Worm (Caenorhabditis elegans) whole organism, dauer: ENCODE measurements around the gene pepm-1.

Experiments
- unc-62 ChIP-seq: sonication (generic microtip); optimal IDR thresholded peaks from 2 replicates; lab custom pipeline; 2017; ENCODE audit warnings: missing biosample characterization, missing genetic modification reagents, missing genetic modification characterization

Gene pepm-1

ce11 chrV:14347234-14347826 lies 18.4 kb downstream of the pepm-1 start, which contains the start of gene cept-2:
TSS of gene cept-2 (plus strand) at chrV:14347766.
- no peak for TF ChIP-seq unc-62

DNA sequence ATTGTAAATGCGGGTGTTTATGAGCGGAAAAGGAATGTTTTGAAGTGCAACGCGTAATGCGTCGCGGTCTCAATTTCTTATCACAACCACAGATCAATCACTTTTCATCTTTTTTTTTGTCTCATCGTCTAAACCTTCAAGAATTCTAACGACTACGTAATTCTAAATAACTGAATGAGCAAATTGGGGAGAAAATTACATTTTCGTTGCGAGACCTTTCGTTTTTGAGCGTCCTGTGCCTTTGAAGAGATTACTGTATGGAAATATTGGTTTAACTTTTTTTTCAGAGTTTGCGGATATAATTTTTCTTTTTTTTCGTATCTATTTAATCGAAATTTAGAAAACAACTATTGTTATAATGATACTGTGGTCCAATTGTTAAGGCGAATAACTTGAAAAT lies 21.6 kb downstream of the pepm-1 start:
- no peak for TF ChIP-seq unc-62

DNA sequence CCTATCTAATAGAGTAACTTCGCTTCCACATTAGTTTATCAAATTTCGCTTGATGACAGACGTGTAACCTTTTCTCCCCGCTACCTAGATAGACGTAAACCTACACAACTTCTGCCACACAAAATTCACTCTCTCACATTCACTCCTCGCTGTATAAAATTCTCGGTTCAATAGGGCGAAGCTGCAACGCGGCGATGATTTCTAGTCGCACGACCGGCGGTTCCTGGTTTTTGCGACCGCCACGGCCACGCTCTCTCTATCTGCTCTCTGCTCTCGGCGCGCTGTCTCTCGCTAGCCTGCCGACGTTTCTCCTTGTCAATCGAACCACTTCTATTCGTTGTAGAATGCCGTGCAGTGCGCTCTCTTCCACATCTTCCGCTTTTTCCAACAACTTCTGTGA lies 22.0 kb downstream of the pepm-1 start:
- TF ChIP-seq unc-62 = no peak

- TF ChIP-seq unc-62 = no peak
These were observed 22.7 kb downstream of the pepm-1 start, which contains the start of gene vha-13 for ce11 chrV:14351629-14352028. TSS of gene vha-13 (plus strand) at chrV:14351709.

- no peak for TF ChIP-seq unc-62
These were observed 23.1 kb downstream of the pepm-1 start for ce11 chrV:14352032-14352431.

DNA sequence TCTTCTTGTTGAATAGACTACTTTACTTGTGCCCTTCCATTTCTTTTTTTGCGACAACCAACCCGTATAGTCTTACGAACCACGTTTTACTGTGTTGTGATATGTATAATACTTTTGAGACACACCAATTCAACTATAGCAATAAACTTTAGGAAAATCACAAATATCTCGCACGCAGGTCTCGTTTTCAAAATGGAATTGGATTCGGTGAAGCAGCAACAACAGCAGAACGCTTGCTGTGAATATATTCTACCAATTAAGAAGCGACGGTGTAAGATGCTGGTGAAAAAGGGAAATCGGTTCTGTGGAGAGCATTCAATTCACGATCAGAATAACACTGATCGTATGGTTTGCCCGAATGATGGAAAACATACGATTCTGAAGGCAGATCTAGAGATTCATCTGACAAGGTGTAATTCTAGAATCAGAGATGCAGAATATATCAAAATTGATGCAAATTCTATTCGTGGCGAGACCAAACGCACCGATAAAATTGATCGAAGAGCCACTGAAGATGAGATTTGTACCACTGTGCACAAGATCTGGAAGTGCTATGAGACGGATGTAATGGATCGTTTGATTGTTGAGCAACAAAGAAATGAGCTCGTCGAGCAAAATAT lies 25.5 kb downstream of the pepm-1 start, which contains the start of gene Y49A3A.3:
Y49A3A.3 (plus strand) TSS at position 153 of the 620 bp plus-strand sequence.
- no peak for TF ChIP-seq unc-62

DNA sequence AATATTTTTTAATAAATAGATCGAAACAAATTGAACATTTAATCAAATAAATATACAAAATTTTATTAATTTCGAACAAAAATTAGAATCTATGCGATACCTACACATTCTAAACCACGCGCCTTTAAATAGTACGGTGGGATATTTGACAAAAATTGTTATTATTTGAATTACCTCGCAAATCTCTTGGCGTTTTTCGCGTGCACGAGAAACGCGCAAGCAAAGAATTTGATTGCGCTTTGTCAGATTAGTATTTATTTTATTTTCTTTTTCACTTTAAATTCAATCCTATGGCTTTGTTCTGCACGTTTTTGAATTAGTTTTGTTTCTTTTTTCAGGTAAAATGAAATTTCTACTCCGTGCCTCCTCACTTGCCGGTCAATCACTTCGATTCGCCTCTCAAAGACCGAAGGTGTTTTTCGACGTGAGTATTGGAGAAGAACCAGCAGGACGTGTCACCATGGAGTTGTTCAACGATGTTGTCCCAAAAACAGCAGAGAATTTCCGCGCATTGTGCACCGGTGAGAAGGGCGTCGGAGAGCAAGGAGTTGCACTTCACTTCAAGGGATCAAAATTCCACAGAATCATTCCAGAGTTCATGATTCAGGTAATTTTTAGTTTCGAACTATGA lies 26.9 kb downstream of the pepm-1 start, which contains the start of gene cyn-1:
cyn-1 (plus strand) TSS at position 339 of the 631 bp plus-strand sequence.
- no peak for TF ChIP-seq unc-62

ce11 chrV:14358577-14358976 lies 29.7 kb downstream of the pepm-1 start, which contains the start of gene Y49A3A.4:
TSS of gene Y49A3A.4 (minus strand) at chrV:14358890.
- no peak for TF ChIP-seq unc-62

DNA sequence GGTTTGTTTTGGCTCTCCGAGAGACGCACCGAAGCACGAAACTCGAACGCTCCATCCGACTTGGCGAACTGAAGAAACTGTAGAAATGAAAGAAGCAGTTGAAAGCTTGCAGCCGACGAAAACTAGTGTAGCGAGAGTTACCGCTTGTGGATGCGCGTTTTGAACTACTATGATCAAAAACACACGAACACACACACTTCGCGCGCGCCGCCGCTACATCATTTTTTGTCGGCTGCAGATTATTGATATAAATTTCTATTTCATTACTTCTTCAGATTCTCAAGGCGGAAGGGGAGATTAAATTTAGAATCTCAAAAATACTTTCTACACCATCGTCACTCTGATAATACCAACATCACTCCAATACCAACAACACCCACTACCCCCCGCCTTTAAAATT lies 33.1 kb downstream of the pepm-1 start:
- TF ChIP-seq unc-62 = no peak

DNA sequence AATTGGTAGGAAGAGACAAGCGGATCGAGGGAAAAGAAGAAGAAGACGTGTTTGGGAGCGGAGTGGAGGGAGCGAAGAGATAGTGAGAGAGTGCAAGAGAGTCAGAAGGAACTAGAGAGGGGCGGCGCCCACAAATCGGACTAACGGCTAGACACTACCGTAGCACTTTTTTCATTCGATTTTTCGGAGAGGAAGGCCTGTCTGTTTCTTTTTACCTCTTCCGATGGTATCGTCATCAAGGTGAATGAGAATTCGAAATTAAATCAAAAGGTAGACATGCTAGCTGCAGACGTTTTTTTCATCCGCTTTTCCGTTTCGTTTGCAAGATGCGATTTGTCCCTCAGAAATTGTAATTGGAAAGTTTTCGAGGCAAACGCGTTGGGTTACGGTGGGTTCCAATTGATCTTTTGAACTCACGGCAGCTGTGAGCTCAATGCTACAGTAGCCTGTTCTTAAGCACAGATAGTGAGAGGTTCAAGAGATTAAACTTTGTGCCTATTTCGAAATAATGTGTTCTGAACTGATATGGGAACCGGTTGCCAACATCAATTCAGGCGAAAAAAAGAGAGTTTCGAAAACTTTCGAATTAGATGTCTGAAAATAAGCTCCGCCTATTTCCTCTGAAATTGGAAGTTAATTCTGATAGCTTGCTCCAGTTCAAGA lies 35.8 kb downstream of the pepm-1 start:
- TF ChIP-seq unc-62 = no peak

DNA sequence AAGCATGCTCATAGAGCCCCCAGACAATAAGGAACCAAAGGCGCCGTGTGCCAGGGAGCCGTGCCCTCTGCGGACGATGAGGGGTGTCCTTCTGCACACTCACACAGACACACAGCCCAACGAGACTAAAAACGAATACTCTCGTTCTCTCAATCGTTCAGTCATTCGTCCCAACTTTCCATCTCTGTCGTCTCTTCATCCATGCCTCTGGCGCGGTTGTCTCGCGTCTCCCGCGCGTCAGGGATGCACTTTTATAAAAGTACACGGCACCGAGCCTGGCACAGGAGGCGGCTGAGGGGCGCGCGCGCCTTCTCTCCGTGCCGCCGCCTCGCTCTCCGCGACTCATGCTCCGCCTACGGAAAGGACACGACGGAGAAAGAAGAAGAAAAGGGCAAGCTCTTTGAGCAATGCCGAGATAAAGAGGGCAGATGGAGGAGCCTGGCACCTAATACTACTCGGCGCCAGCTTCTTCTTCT lies 37.6 kb downstream of the pepm-1 start:
- TF ChIP-seq unc-62 = no peak

DNA sequence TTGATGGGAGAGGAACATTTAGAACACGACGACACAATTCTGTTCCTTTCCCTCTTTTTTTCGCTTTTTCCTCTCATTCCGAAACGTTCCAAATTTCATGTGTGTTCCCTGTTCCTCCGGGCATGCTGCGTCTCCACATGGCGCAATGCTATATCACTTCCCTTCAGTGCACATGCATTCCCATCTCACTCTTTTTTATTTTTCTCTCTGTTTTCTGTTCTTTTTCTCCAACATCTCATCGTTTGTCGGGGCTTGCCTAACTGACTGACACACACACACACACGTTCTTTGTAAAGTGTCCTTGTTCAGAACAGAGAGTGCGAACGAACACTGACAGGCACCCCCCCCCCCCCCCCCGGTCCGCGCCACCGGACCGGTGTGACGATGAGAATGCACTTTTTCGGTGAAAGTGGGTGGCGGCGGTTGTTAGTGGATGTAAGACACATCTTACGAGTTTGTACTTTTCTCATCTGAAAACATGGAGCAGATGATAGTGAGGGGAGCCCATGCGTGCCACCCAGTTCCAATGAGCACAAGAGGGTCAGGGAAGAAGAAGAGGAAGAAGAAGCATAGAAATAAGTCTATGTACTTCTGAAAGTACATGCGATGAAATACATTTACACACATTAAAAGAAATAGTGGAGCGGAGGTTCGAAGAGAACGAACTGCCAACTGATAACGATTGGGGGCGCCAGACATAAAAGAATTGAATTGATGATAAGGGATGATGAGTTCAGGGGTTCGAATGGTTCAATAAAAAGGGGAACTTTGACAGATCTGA lies 39.6 kb downstream of the pepm-1 start:
- no peak for TF ChIP-seq unc-62

DNA sequence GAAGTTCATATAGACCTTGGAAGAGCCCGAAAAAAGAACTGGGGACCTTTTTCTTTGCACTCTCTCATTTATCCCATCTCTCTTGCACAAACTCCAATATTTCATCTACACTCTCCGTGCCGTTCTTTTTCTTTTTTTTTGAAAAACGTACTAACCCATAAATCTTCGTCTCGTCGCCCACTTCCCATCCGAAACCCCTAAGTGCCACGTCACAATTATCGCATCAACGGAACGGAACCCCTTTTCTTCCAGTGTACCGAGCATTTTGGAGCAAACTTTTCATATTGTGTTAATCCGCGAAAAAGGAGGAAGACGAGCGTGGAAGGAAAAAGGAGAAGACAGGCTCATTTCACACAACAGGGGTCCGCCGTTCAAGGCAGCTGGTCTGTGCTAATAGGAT lies 40.5 kb downstream of the pepm-1 start:
- no peak for TF ChIP-seq unc-62

DNA sequence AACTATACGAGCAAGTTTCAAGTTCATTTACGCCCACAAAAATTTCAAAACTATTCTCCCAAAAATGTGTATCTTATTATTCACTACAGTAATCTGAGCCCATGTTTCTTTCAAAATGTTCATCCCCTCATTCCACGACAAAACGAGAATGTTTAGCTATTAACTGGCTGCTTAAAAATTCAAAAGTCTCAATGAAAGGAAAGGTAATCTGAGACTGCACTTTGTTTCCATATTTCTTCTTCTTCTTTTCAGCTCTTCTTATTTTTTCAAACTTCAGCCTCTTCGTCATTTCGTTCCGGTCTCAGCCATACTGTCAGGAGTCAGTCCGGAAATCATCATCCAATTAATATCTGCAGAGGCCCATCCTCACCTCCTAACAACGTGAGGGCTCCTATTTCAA lies 43.9 kb downstream of the pepm-1 start, which contains the start of gene unc-39:
unc-39 (plus strand) TSS at position 301 of the 400 bp plus-strand sequence.
- no peak for TF ChIP-seq unc-62

DNA sequence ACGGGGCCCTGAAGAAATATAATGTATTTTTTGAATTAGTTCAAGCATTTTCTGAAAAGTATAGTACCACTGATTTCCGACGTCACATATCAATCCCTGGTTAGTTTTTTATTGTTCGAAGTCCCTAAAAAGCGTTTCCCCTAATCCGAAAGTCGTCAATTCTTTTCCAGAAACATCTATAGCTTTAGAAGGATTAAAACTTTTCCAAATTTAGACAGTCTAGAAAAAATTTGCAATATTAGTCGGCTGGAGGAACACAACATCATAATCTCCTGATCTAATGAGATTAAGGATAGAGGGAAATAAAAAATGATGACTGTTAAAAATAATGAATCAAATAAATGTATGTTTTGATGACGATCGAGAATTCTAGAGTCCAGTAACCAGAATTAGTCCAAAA lies 49.1 kb downstream of the pepm-1 start:
- TF ChIP-seq unc-62 = no peak

DNA sequence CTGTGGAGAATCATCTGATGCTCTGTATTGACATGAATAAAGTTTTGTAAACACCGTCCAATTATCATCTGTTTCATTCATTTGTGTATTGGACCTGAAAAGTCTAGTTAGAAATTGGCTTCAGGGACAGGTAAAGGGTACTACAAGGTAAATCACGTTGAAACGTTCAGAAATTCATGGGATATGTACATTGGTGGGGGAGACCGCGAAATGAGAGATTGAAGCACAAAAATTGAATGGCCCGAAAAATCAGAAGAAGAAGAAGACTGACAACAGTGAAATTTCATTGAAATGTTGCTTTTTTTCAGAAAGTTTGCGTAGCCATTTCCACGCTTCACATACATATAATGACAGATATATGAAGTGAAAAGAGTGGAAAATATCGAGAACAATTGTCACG lies 50.1 kb downstream of the pepm-1 start, which contains the start of gene npr-43:
npr-43 (minus strand) TSS at position 101 of the 400 bp plus-strand sequence.
- no peak for TF ChIP-seq unc-62
